Worm (Caenorhabditis elegans) whole organism, mixed stage, embryonic: ENCODE measurements around the gene cnc-10.

Source experiments
- elt-1 ChIP-seq: sonication (generic microtip); optimal IDR thresholded peaks from 2 replicates; lab custom pipeline; 2017; ENCODE audit warnings: missing genetic modification characterization, mild to moderate bottlenecking, missing compliant biosample characterization, antibody characterized with exemption, moderate library complexity, borderline replicate concordance; ENCODE audit not compliant: insufficient read depth
- lin-13 ChIP-seq: fragments of 150-350 bp; optimal IDR thresholded peaks from 2 replicates; lab custom pipeline; 2014; ENCODE audit warnings: missing biosample characterization, missing genetic modification characterization
- lsy-2 ChIP-seq: fragments of 150-350 bp; optimal IDR thresholded peaks from 2 replicates; lab custom pipeline; 2014; ENCODE audit warnings: missing biosample characterization, missing genetic modification characterization
- mep-1 ChIP-seq: fragments of 150-350 bp; optimal IDR thresholded peaks from 2 replicates; lab custom pipeline; 2017; ENCODE audit warnings: missing biosample characterization, missing genetic modification reagents, missing genetic modification characterization, inconsistent platforms
- unc-62 ChIP-seq: fragments of 150-350 bp; optimal IDR thresholded peaks from 2 replicates; lab custom pipeline; 2014; ENCODE audit warnings: missing biosample characterization, missing genetic modification reagents, missing genetic modification characterization

ce11 chrV:11172667-11173066 is 10.4 kb upstream of the cnc-10 start:
- TF ChIP-seq elt-1 (tag; lab: Kevin White, UChicago) (no peak), lsy-2 (tag; lab: Kevin White, UChicago) (no peak), lin-13 (tag; lab: Kevin White, UChicago) (no peak), mep-1 (tag; lab: Kevin White, UChicago) (no peak), unc-62 (GFP tag; lab: Kevin White, UChicago) (no peak)
